Worm (Caenorhabditis elegans) whole organism, L4/young adult: Measurements from ENCODE around the gene Y48E1B.3.

Source experiments
- W03F9.2 ChIP-seq: fragments of 150-350 bp; optimal IDR thresholded peaks from 2 replicates; lab custom pipeline; 2014; ENCODE audit warnings: missing biosample characterization, missing genetic modification characterization
- him-1 ChIP-seq: sonication (generic microtip); optimal IDR thresholded peaks from 2 replicates; lab custom pipeline; 2016; ENCODE audit warnings: missing genotype, missing genetic modification reagents, missing genetic modification characterization, missing compliant biosample characterization

DNA sequence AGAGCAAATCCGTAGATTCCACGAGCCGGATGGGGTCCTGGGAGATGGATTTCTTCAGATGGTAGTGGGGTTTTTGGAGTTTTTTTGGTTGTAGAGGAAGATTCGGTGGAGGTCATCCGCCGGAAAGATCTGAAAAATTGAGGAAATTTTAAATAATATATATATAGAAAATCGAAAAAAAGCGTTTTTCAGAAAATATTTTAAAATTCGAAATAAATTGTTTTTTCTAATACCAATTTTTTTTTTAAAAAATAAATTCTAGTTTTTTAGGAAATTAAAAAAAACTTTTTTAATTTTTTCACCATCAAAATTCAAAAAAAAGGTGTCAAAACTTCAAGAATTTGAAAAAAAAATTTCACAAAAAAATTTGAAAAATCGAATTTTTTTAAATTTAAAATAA lies 26.8 kb downstream of the Y48E1B.3 start, which contains the start of the genes noa-1 and Y48E1B.17:
- TF ChIP-seq him-1 (tag; lab: Kevin White, UChicago), result no peak
- no peak for TF ChIP-seq W03F9.2 (tag; lab: Kevin White, UChicago)
